Fruit fly (Drosophila melanogaster) whole organism, prepupa: ENCODE results near the gene CNMaR.
A peak's percentile ranks its signal among the peaks of the same experiment; 100 is the strongest.

Source experiments
- Blimp-1 ChIP-seq: fragments of 200-800 bp; sonication (Bioruptor generic); optimal IDR thresholded peaks from 3 replicates; lab custom pipeline; 2017; ENCODE audit warnings: missing biosample characterization, missing genetic modification characterization, mild to moderate bottlenecking, moderate library complexity, missing genetic modification reagents
- CG10669 ChIP-seq: fragments of 200-800 bp; sonication (Bioruptor generic); optimal IDR thresholded peaks from 3 replicates; lab custom pipeline; 2018; ENCODE audit warnings: missing biosample characterization, mild to moderate bottlenecking, missing genetic modification characterization, moderate library complexity
- CG11294 ChIP-seq: fragments of 200-800 bp; sonication (Bioruptor generic); IDR thresholded peaks from 2 replicates; pipeline ENCODE4 v1.3.6; 2022; ENCODE audit warnings: missing biosample characterization, missing genetic modification characterization
- CG11762 ChIP-seq: fragments of 200-800 bp; sonication (Bioruptor generic); optimal IDR thresholded peaks from 3 replicates; lab custom pipeline; 2016; ENCODE audit warnings: missing biosample characterization, missing genetic modification characterization; ENCODE audit not compliant: insufficient read depth
- CG11902 ChIP-seq: fragments of 200-800 bp; sonication (Bioruptor generic); optimal IDR thresholded peaks from 3 replicates; lab custom pipeline; 2016; ENCODE audit warnings: missing biosample characterization, missing genetic modification characterization
- CG1621 ChIP-seq: fragments of 200-800 bp; sonication (Bioruptor generic); optimal IDR thresholded peaks from 3 replicates; lab custom pipeline; 2018; ENCODE audit warnings: missing biosample characterization, mild to moderate bottlenecking, missing genetic modification characterization
- CG3032 ChIP-seq: fragments of 200-800 bp; optimal IDR thresholded peaks from 2 replicates; lab custom pipeline; 2019; ENCODE audit warnings: missing biosample characterization, mild to moderate bottlenecking, missing genetic modification characterization, moderate library complexity
- CG31627 ChIP-seq: fragments of 200-800 bp; sonication (Bioruptor generic); optimal IDR thresholded peaks from 3 replicates; lab custom pipeline; 2016; ENCODE audit warnings: missing biosample characterization, missing genetic modification characterization
- CG32006 ChIP-seq: fragments of 200-800 bp; sonication (Bioruptor generic); optimal IDR thresholded peaks from 3 replicates; lab custom pipeline; 2017; ENCODE audit warnings: missing biosample characterization, mild to moderate bottlenecking, missing genetic modification characterization
- CG3919 ChIP-seq: fragments of 200-800 bp; sonication (Bioruptor generic); optimal IDR thresholded peaks from 3 replicates; lab custom pipeline; 2016; ENCODE audit warnings: missing biosample characterization, missing genetic modification characterization
- CG4318 ChIP-seq: fragments of 200-800 bp; sonication (Bioruptor generic); optimal IDR thresholded peaks from 3 replicates; lab custom pipeline; 2017; ENCODE audit warnings: missing biosample characterization, mild to moderate bottlenecking, missing genetic modification characterization
- CG6163 ChIP-seq: fragments of 200-800 bp; sonication (Bioruptor generic); IDR thresholded peaks from 3 replicates; pipeline ENCODE4 v1.3.6; 2022; ENCODE audit warnings: missing biosample characterization, missing genetic modification characterization
- CG6276 ChIP-seq: fragments of 200-800 bp; sonication (Bioruptor generic); optimal IDR thresholded peaks from 2 replicates; lab custom pipeline; 2017; ENCODE audit warnings: missing biosample characterization, mild to moderate bottlenecking, missing genetic modification characterization
- CG6792 ChIP-seq: fragments of 200-800 bp; sonication (Bioruptor generic); optimal IDR thresholded peaks from 3 replicates; lab custom pipeline; 2016; ENCODE audit warnings: missing biosample characterization, missing genetic modification characterization
- CG6808 ChIP-seq: fragments of 200-800 bp; sonication (Bioruptor generic); optimal IDR thresholded peaks from 3 replicates; lab custom pipeline; 2017; ENCODE audit warnings: missing biosample characterization, missing genetic modification characterization, mild to moderate bottlenecking, moderate library complexity, missing genetic modification reagents
- CG6854 ChIP-seq: fragments of 200-800 bp; sonication (Bioruptor generic); optimal IDR thresholded peaks from 2 replicates; lab custom pipeline; 2017; ENCODE audit warnings: missing biosample characterization, mild to moderate bottlenecking, missing genetic modification characterization
- CG7368 ChIP-seq: fragments of 200-800 bp; sonication (Bioruptor generic); optimal IDR thresholded peaks from 3 replicates; lab custom pipeline; 2016; ENCODE audit warnings: missing biosample characterization, missing genetic modification characterization
- CG8119 ChIP-seq: fragments of 200-800 bp; sonication (Bioruptor generic); IDR thresholded peaks from 3 replicates; pipeline ENCODE4 v1.3.6; 2022; ENCODE audit warnings: missing biosample characterization, missing genetic modification characterization
- CG8319 ChIP-seq: fragments of 200-800 bp; sonication (Bioruptor generic); optimal IDR thresholded peaks from 3 replicates; lab custom pipeline; 2016; ENCODE audit warnings: missing biosample characterization, missing genetic modification characterization
- CG8632 ChIP-seq: fragments of 200-800 bp; sonication (Bioruptor generic); optimal IDR thresholded peaks from 3 replicates; lab custom pipeline; 2016; ENCODE audit warnings: missing biosample characterization, missing genetic modification characterization
- Eip75B ChIP-seq: fragments of 200-800 bp; sonication (Bioruptor generic); optimal IDR thresholded peaks from 3 replicates; lab custom pipeline; 2016; ENCODE audit warnings: missing biosample characterization, missing genetic modification characterization
- Eip78C ChIP-seq: fragments of 200-800 bp; sonication (Bioruptor generic); peaks from one replicate; lab custom pipeline; 2016; ENCODE audit warnings: missing biosample characterization, missing genetic modification characterization
- Eip93F ChIP-seq: fragments of 200-800 bp; sonication (Bioruptor generic); optimal IDR thresholded peaks from 2 replicates; lab custom pipeline; 2016; ENCODE audit warnings: missing biosample characterization, mild to moderate bottlenecking, missing genetic modification characterization
- Ets96B ChIP-seq: fragments of 200-800 bp; optimal IDR thresholded peaks from 2 replicates; lab custom pipeline; 2019; ENCODE audit warnings: missing biosample characterization, mild to moderate bottlenecking, missing genetic modification characterization, moderate library complexity
- Gug ChIP-seq: fragments of 200-800 bp; sonication (Bioruptor generic); IDR thresholded peaks from 2 replicates; pipeline ENCODE4 v1.3.6; 2022; ENCODE audit warnings: missing biosample characterization, missing genetic modification characterization
- Hr38 ChIP-seq: sonication (Bioruptor generic); optimal IDR thresholded peaks from 2 replicates; lab custom pipeline; 2016; ENCODE audit warnings: missing biosample characterization, missing genetic modification characterization
- Hr39 ChIP-seq: fragments of 200-800 bp; sonication (Bioruptor generic); optimal IDR thresholded peaks from 2 replicates; lab custom pipeline; 2016; ENCODE audit warnings: missing biosample characterization, missing genetic modification characterization
- Hr4 ChIP-seq: fragments of 200-800 bp; sonication (Bioruptor generic); optimal IDR thresholded peaks from 3 replicates; lab custom pipeline; 2016; ENCODE audit warnings: missing biosample characterization, missing genetic modification characterization
- Lpt ChIP-seq: fragments of 200-800 bp; sonication (Bioruptor generic); optimal IDR thresholded peaks from 3 replicates; lab custom pipeline; 2016; ENCODE audit warnings: missing biosample characterization, missing genetic modification characterization
- Met ChIP-seq: fragments of 200-800 bp; sonication (Bioruptor generic); optimal IDR thresholded peaks from 3 replicates; lab custom pipeline; 2016; ENCODE audit warnings: missing biosample characterization, missing genetic modification characterization
- OdsH ChIP-seq: fragments of 200-800 bp; sonication (Bioruptor generic); optimal IDR thresholded peaks from 3 replicates; lab custom pipeline; 2016; ENCODE audit warnings: missing biosample characterization, missing genetic modification characterization
- Smox ChIP-seq: fragments of 200-800 bp; sonication (Bioruptor generic); optimal IDR thresholded peaks from 3 replicates; lab custom pipeline; 2016; ENCODE audit warnings: missing biosample characterization, missing genetic modification characterization
- Sox102F ChIP-seq: fragments of 200-800 bp; sonication (Bioruptor generic); optimal IDR thresholded peaks from 2 replicates; lab custom pipeline; 2016; ENCODE audit warnings: missing biosample characterization, mild to moderate bottlenecking, missing genetic modification characterization
- Sox14 ChIP-seq: fragments of 200-800 bp; sonication (Bioruptor generic); optimal IDR thresholded peaks from 3 replicates; lab custom pipeline; 2016; ENCODE audit warnings: missing biosample characterization, missing genetic modification characterization
- achi ChIP-seq: fragments of 200-800 bp; sonication (Bioruptor generic); optimal IDR thresholded peaks from 3 replicates; lab custom pipeline; 2016; ENCODE audit warnings: missing biosample characterization, missing genetic modification characterization
- acj6 ChIP-seq: fragments of 200-800 bp; sonication (Bioruptor generic); optimal IDR thresholded peaks from 3 replicates; lab custom pipeline; 2016; ENCODE audit warnings: missing biosample characterization, missing genetic modification characterization
- cyc ChIP-seq: fragments of 200-800 bp; sonication (Bioruptor generic); optimal IDR thresholded peaks from 3 replicates; lab custom pipeline; 2016; ENCODE audit warnings: missing biosample characterization, missing genetic modification characterization
- dac ChIP-seq: fragments of 200-800 bp; sonication (Bioruptor generic); optimal IDR thresholded peaks from 2 replicates; lab custom pipeline; 2017; ENCODE audit warnings: missing biosample characterization, mild to moderate bottlenecking, missing genetic modification characterization
- dsx ChIP-seq: fragments of 200-800 bp; optimal IDR thresholded peaks from 3 replicates; lab custom pipeline; 2019; ENCODE audit warnings: missing biosample characterization, mild to moderate bottlenecking, missing genetic modification characterization, moderate library complexity; ENCODE audit not compliant: poor library complexity, severe bottlenecking
- eg ChIP-seq: fragments of 200-800 bp; sonication (Bioruptor generic); IDR thresholded peaks from 3 replicates; pipeline ENCODE4 v1.3.6; 2022; ENCODE audit warnings: missing biosample characterization, missing genetic modification characterization
- esn ChIP-seq: fragments of 200-800 bp; sonication (Bioruptor generic); optimal IDR thresholded peaks from 2 replicates; lab custom pipeline; 2016; ENCODE audit warnings: missing biosample characterization, mild to moderate bottlenecking, missing genetic modification characterization, moderate library complexity
- fd59A ChIP-seq: fragments of 200-800 bp; sonication (Bioruptor generic); optimal IDR thresholded peaks from 2 replicates; lab custom pipeline; 2017; ENCODE audit warnings: missing biosample characterization, mild to moderate bottlenecking, missing genetic modification characterization, missing genetic modification reagents
- fkh ChIP-seq: fragments of 200-800 bp; sonication (Bioruptor generic); optimal IDR thresholded peaks from 3 replicates; lab custom pipeline; 2017; ENCODE audit warnings: missing biosample characterization, mild to moderate bottlenecking, missing genetic modification characterization, moderate library complexity
- net ChIP-seq: fragments of 200-800 bp; sonication (Bioruptor generic); optimal IDR thresholded peaks from 3 replicates; lab custom pipeline; 2016; ENCODE audit warnings: missing biosample characterization, missing genetic modification characterization
- pdm3 ChIP-seq: fragments of 200-800 bp; sonication (Bioruptor generic); optimal IDR thresholded peaks from 3 replicates; lab custom pipeline; 2016; ENCODE audit warnings: missing biosample characterization, missing genetic modification characterization
- salr ChIP-seq, 2 experiments: fragments of 200-800 bp; sonication (Bioruptor generic); optimal IDR thresholded peaks; 3 replicates each; lab custom pipeline; 2016 to 2018; ENCODE audit warnings: missing biosample characterization in 2 of 2, missing genetic modification characterization in 2 of 2, mild to moderate bottlenecking in 1 of 2
- spab ChIP-seq: fragments of 200-800 bp; sonication (Bioruptor generic); optimal IDR thresholded peaks from 2 replicates; lab custom pipeline; 2017; ENCODE audit warnings: missing biosample characterization, mild to moderate bottlenecking, missing genetic modification characterization, missing genetic modification reagents
- ss ChIP-seq, 2 experiments: fragments of 200-800 bp; sonication (Bioruptor generic); optimal IDR thresholded peaks; 2 replicates in 1 of 2; 3 replicates in 1 of 2; lab custom pipeline; 2017 to 2018; ENCODE audit warnings: mild to moderate bottlenecking in 2 of 2, missing biosample characterization in 2 of 2, missing genetic modification characterization in 2 of 2, moderate library complexity in 1 of 2
- svp ChIP-seq: fragments of 200-800 bp; sonication (Bioruptor generic); peaks from one replicate; lab custom pipeline; 2016; ENCODE audit warnings: missing biosample characterization, missing genetic modification characterization
- vri ChIP-seq: fragments of 200-800 bp; sonication (Bioruptor generic); optimal IDR thresholded peaks from 3 replicates; lab custom pipeline; 2016; ENCODE audit warnings: missing biosample characterization, mild to moderate bottlenecking, missing genetic modification characterization

Gene CNMaR

dm6 chr3L:9677260-9677659 is 33.4 kb downstream of the CNMaR start:
- TF ChIP-seq svp (GFP tag; lab: Kevin White, UChicago) (peak; percentile 48), vri (GFP tag; lab: Kevin White, UChicago) (no peak)

- TF ChIP-seq CG6854 (GFP tag; lab: Kevin White, UChicago) (no peak), CG31627 (peak; percentile 21), salr (GFP tag; optimal IDR thresholded peaks at IDR 0.05; lab: Kevin White, UChicago) (peak in 1 of 2 experiments; percentile 21), CG6276 (GFP tag; lab: Kevin White, UChicago) (no peak), acj6 (GFP tag; lab: Kevin White, UChicago) (no peak), CG6792 (GFP tag; lab: Kevin White, UChicago) (peak; percentile 28), dac (GFP tag; lab: Kevin White, UChicago) (no peak), CG8319 (GFP tag; lab: Kevin White, UChicago) (no peak), Met (GFP tag; lab: Kevin White, UChicago) (peak; percentile 52), spab (GFP tag; lab: Kevin White, UChicago) (peak; percentile 19), CG6808 (GFP tag; lab: Kevin White, UChicago) (no peak), Hr38 (no peak), achi (GFP tag; lab: Kevin White, UChicago) (peak; percentile 4), CG8119 (GFP tag; lab: Robert Waterston, UW) (no peak), CG32006 (GFP tag; lab: Kevin White, UChicago) (no peak), CG7368 (GFP tag; lab: Kevin White, UChicago) (no peak), dsx (peak; percentile 25), Eip78C (GFP tag; lab: Kevin White, UChicago) (peak; percentile 87), Hr39 (peak; percentile 36), Ets96B (tag; lab: Kevin White, UChicago) (peak; percentile 23), Lpt (GFP tag; lab: Kevin White, UChicago) (no peak), CG11902 (GFP tag; lab: Kevin White, UChicago) (no peak), Hr4 (GFP tag; lab: Kevin White, UChicago) (peak; percentile 47), Eip93F (GFP tag; lab: Kevin White, UChicago) (no peak), svp (GFP tag; lab: Kevin White, UChicago) (peak; percentile 39), CG4318 (GFP tag; lab: Kevin White, UChicago) (peak; percentile 32), OdsH (GFP tag; lab: Kevin White, UChicago) (no peak), eg (no peak), vri (GFP tag; lab: Kevin White, UChicago) (peak; percentile 59), fd59A (peak; percentile 2), CG8632 (GFP tag; lab: Kevin White, UChicago) (peak; percentile 22), CG6163 (GFP tag; lab: Robert Waterston, UW) (no peak), CG11762 (GFP tag; lab: Kevin White, UChicago) (no peak), fkh (GFP tag; lab: Kevin White, UChicago) (peak; percentile 66), Sox102F (GFP tag; lab: Kevin White, UChicago) (no peak), esn (GFP tag; lab: Kevin White, UChicago) (peak; percentile 52), net (GFP tag; lab: Kevin White, UChicago) (peak; percentile 60), Smox (GFP tag; lab: Kevin White, UChicago) (no peak), CG10669 (GFP tag; lab: Kevin White, UChicago) (no peak), cyc (GFP tag; lab: Kevin White, UChicago) (no peak), CG11294 (GFP tag; lab: Robert Waterston, UW) (no peak), Blimp-1 (GFP tag; lab: Kevin White, UChicago) (no peak), CG1621 (tag; lab: Kevin White, UChicago) (no peak), Gug (no peak), Sox14 (GFP tag; lab: Kevin White, UChicago) (peak; percentile 90), Eip75B (GFP tag; lab: Kevin White, UChicago) (no peak), ss (GFP tag; optimal IDR thresholded peaks at IDR 0.05; lab: Kevin White, UChicago) (peak in 1 of 2 experiments; percentile 67), pdm3 (GFP tag; lab: Kevin White, UChicago) (no peak), CG3919 (peak; percentile 1), CG3032 (no peak)
Observed at dm6 chr3L:9678007-9678497, 34.1 kb downstream of the CNMaR start.
